Fruit fly (Drosophila melanogaster) whole organism, embryonic: ENCODE measurements around the gene Chchd2.

Source experiments
- Ada2b ChIP-seq: fragments of 200-800 bp; sonication (Bioruptor generic); IDR thresholded peaks from 2 replicates; pipeline ENCODE4 v1.3.6; 2022; ENCODE audit warnings: missing biosample characterization, missing genetic modification characterization
- Asciz ChIP-seq: fragments of 200-800 bp; sonication (Bioruptor generic); optimal IDR thresholded peaks from 2 replicates; lab custom pipeline; 2017; ENCODE audit warnings: missing biosample characterization, mild to moderate bottlenecking, missing genetic modification characterization, missing genetic modification reagents
- Atf-2 ChIP-seq: fragments of 200-800 bp; sonication (Bioruptor generic); optimal IDR thresholded peaks from 2 replicates; lab custom pipeline; 2016; ENCODE audit warnings: missing biosample characterization, missing genetic modification characterization
- Atf3 ChIP-seq: fragments of 200-800 bp; sonication (Bioruptor generic); optimal IDR thresholded peaks from 3 replicates; lab custom pipeline; 2016; ENCODE audit warnings: missing biosample characterization, missing genetic modification characterization
- CG10209 ChIP-seq: fragments of 200-800 bp; sonication (Bioruptor generic); optimal IDR thresholded peaks from 3 replicates; lab custom pipeline; 2017; ENCODE audit warnings: missing biosample characterization, mild to moderate bottlenecking, missing genetic modification characterization, missing genetic modification reagents
- CG11398 ChIP-seq: fragments of 200-800 bp; sonication (Bioruptor generic); optimal IDR thresholded peaks from 2 replicates; lab custom pipeline; 2016; ENCODE audit warnings: missing biosample characterization, missing genetic modification characterization
- CG11723 ChIP-seq: fragments of 200-800 bp; sonication (Bioruptor generic); optimal IDR thresholded peaks from 2 replicates; lab custom pipeline; 2017; ENCODE audit warnings: missing biosample characterization, mild to moderate bottlenecking, missing genetic modification characterization
- CG12659 ChIP-seq: fragments of 200-800 bp; sonication (Bioruptor generic); optimal IDR thresholded peaks from 3 replicates; lab custom pipeline; 2017; ENCODE audit warnings: mild to moderate bottlenecking, missing biosample characterization, missing genetic modification reagents, missing genetic modification characterization
- CG12744 ChIP-seq: fragments of 200-800 bp; sonication (Bioruptor generic); optimal IDR thresholded peaks from 2 replicates; lab custom pipeline; 2016; ENCODE audit warnings: missing biosample characterization, missing genetic modification characterization
- CG12769 ChIP-seq: fragments of 200-800 bp; sonication (Bioruptor generic); optimal IDR thresholded peaks from 2 replicates; lab custom pipeline; 2019; ENCODE audit warnings: missing biosample characterization, mild to moderate bottlenecking, missing genetic modification characterization, moderate library complexity
- CG13296 ChIP-seq: fragments of 200-800 bp; sonication (Bioruptor generic); optimal IDR thresholded peaks from 3 replicates; lab custom pipeline; 2018; ENCODE audit warnings: missing biosample characterization, mild to moderate bottlenecking, missing genetic modification characterization
- CG13775 ChIP-seq: fragments of 200-800 bp; sonication (Bioruptor generic); optimal IDR thresholded peaks from 3 replicates; lab custom pipeline; 2017; ENCODE audit warnings: missing biosample characterization, mild to moderate bottlenecking, missing genetic modification characterization
- CG15514 ChIP-seq: fragments of 200-800 bp; sonication (Bioruptor generic); optimal IDR thresholded peaks from 3 replicates; lab custom pipeline; 2017; ENCODE audit warnings: missing biosample characterization, missing genetic modification characterization, mild to moderate bottlenecking, moderate library complexity, missing genetic modification reagents
- CG1647 ChIP-seq: fragments of 200-800 bp; sonication (Bioruptor generic); optimal IDR thresholded peaks from 3 replicates; lab custom pipeline; 2016; ENCODE audit warnings: missing biosample characterization, missing genetic modification characterization
- CG17328 ChIP-seq: fragments of 200-800 bp; sonication (Bioruptor generic); IDR thresholded peaks from 2 replicates; pipeline ENCODE4 v1.3.6; 2022; ENCODE audit warnings: missing biosample characterization, missing genetic modification characterization
- CG17385 ChIP-seq: fragments of 200-800 bp; sonication (Bioruptor generic); optimal IDR thresholded peaks from 3 replicates; lab custom pipeline; 2018; ENCODE audit warnings: missing biosample characterization, mild to moderate bottlenecking, missing genetic modification characterization
- CG1792 ChIP-seq: fragments of 200-800 bp; sonication (Bioruptor generic); optimal IDR thresholded peaks from 2 replicates; lab custom pipeline; 2016; ENCODE audit warnings: missing biosample characterization, missing genetic modification characterization
- CG18011 ChIP-seq: fragments of 200-800 bp; sonication (Bioruptor generic); optimal IDR thresholded peaks from 2 replicates; lab custom pipeline; 2017; ENCODE audit warnings: missing biosample characterization, missing genetic modification characterization, mild to moderate bottlenecking, moderate library complexity, missing genotype
- CG30431 ChIP-seq: fragments of 200-800 bp; sonication (Bioruptor generic); optimal IDR thresholded peaks from 2 replicates; lab custom pipeline; 2017; ENCODE audit warnings: missing biosample characterization, missing genetic modification characterization
- CG32767 ChIP-seq: fragments of 200-800 bp; sonication (Bioruptor generic); IDR thresholded peaks from 2 replicates; pipeline ENCODE4 v1.3.6; 2022; ENCODE audit warnings: missing biosample characterization, missing genetic modification characterization
- CG4360 ChIP-seq: fragments of 200-800 bp; sonication (Bioruptor generic); IDR thresholded peaks from 2 replicates; pipeline ENCODE4 v1.3.6; 2022; ENCODE audit warnings: missing biosample characterization, missing genetic modification characterization
- CG7963 ChIP-seq: fragments of 200-800 bp; sonication (Bioruptor generic); IDR thresholded peaks from 3 replicates; pipeline ENCODE4 v1.3.6; 2022; ENCODE audit warnings: missing biosample characterization, missing genetic modification characterization; ENCODE audit not compliant: partially characterized antibody
- Dll ChIP-seq: fragments of 200-800 bp; sonication (Bioruptor generic); IDR thresholded peaks from 4 replicates; pipeline ENCODE4 v1.3.6; 2022; ENCODE audit warnings: missing biosample characterization, missing genetic modification characterization; ENCODE audit not compliant: partially characterized antibody
- Doc3 ChIP-seq: fragments of 200-800 bp; sonication (Bioruptor generic); IDR thresholded peaks from 3 replicates; pipeline ENCODE4 v1.3.6; 2022; ENCODE audit warnings: missing biosample characterization, missing genetic modification characterization; ENCODE audit not compliant: partially characterized antibody
- Lim3 ChIP-seq: fragments of 200-800 bp; sonication (Bioruptor generic); IDR thresholded peaks from 2 replicates; pipeline ENCODE4 v1.3.6; 2022; ENCODE audit warnings: missing biosample characterization, missing genetic modification characterization
- MBD-R2 ChIP-seq: fragments of 200-800 bp; sonication (Bioruptor generic); IDR thresholded peaks from 2 replicates; pipeline ENCODE4 v1.3.6; 2022; ENCODE audit warnings: missing biosample characterization, missing genetic modification characterization
- Mes4 ChIP-seq: fragments of 200-800 bp; sonication (Bioruptor generic); optimal IDR thresholded peaks from 2 replicates; lab custom pipeline; 2016; ENCODE audit warnings: missing biosample characterization, missing genetic modification characterization
- Nf-YC ChIP-seq: fragments of 200-800 bp; optimal IDR thresholded peaks from 3 replicates; lab custom pipeline; 2019; ENCODE audit warnings: missing biosample characterization, mild to moderate bottlenecking, missing genetic modification characterization, moderate library complexity
- Pdp1 ChIP-seq, 2 experiments: fragments of 200-800 bp; sonication (Bioruptor generic); optimal IDR thresholded peaks; 3 replicates each; lab custom pipeline; 2016; ENCODE audit warnings: missing biosample characterization in 2 of 2, missing genetic modification characterization in 2 of 2, mild to moderate bottlenecking in 1 of 2, moderate library complexity in 1 of 2
- Poxn ChIP-seq: fragments of 200-800 bp; sonication (Bioruptor generic); IDR thresholded peaks from 2 replicates; pipeline ENCODE4 v1.3.6; 2022; ENCODE audit warnings: missing biosample characterization, missing genetic modification characterization
- Rx ChIP-seq: fragments of 200-800 bp; sonication (Bioruptor generic); IDR thresholded peaks from 2 replicates; pipeline ENCODE4 v1.3.6; 2022; ENCODE audit warnings: missing biosample characterization, missing genetic modification characterization
- Side ChIP-seq: fragments of 200-800 bp; sonication (Bioruptor generic); optimal IDR thresholded peaks from 2 replicates; lab custom pipeline; 2016; ENCODE audit warnings: missing biosample characterization, missing genetic modification characterization
- Ssrp ChIP-seq: fragments of 200-800 bp; sonication (Bioruptor generic); optimal IDR thresholded peaks from 2 replicates; lab custom pipeline; 2018; ENCODE audit warnings: missing biosample characterization, mild to moderate bottlenecking, missing genetic modification characterization, moderate library complexity
- Vsx1 ChIP-seq: fragments of 200-800 bp; sonication (Bioruptor generic); optimal IDR thresholded peaks from 2 replicates; lab custom pipeline; 2017; ENCODE audit warnings: missing biosample characterization, mild to moderate bottlenecking, missing genetic modification characterization, missing genetic modification reagents
- al ChIP-seq: fragments of 200-800 bp; sonication (Bioruptor generic); IDR thresholded peaks from 2 replicates; pipeline ENCODE4 v1.3.6; 2022; ENCODE audit warnings: missing biosample characterization, missing genetic modification characterization
- amos ChIP-seq: fragments of 200-800 bp; sonication (Bioruptor generic); IDR thresholded peaks from 2 replicates; pipeline ENCODE4 v1.3.6; 2022; ENCODE audit warnings: missing biosample characterization, missing genetic modification characterization; ENCODE audit not compliant: partially characterized antibody
- aop ChIP-seq: fragments of 200-800 bp; sonication (Bioruptor generic); IDR thresholded peaks from 2 replicates; pipeline ENCODE4 v1.3.6; 2022; ENCODE audit warnings: missing biosample characterization, missing genetic modification characterization
- croc ChIP-seq: fragments of 200-800 bp; sonication (Bioruptor generic); conservative IDR thresholded peaks from 3 replicates; pipeline ENCODE4 v1.3.6; 2022; ENCODE audit warnings: missing biosample characterization, missing genetic modification characterization
- da ChIP-seq: fragments of 200-800 bp; sonication (Bioruptor generic); optimal IDR thresholded peaks from 2 replicates; lab custom pipeline; 2016; ENCODE audit warnings: missing biosample characterization, missing genetic modification characterization
- h ChIP-seq: fragments of >200 bp; optimal IDR thresholded peaks from 2 replicates; lab custom pipeline; 2017
- ham ChIP-seq: fragments of 200-800 bp; sonication (Bioruptor generic); IDR thresholded peaks from 2 replicates; pipeline ENCODE4 v1.3.6; 2022; ENCODE audit warnings: missing biosample characterization, missing genetic modification characterization
- ind ChIP-seq: fragments of 200-800 bp; sonication (Bioruptor generic); optimal IDR thresholded peaks from 3 replicates; lab custom pipeline; 2016; ENCODE audit warnings: missing biosample characterization, missing genetic modification characterization
- insv ChIP-seq, 2 experiments: fragments of 200-800 bp; sonication (Bioruptor generic); optimal IDR thresholded peaks; 3 replicates each; lab custom pipeline; 2016 to 2018; ENCODE audit warnings: missing biosample characterization in 2 of 2, missing genetic modification characterization in 2 of 2
- nerfin-2 ChIP-seq: fragments of 200-800 bp; sonication (Bioruptor generic); IDR thresholded peaks from 2 replicates; pipeline ENCODE4 v1.3.6; 2022; ENCODE audit warnings: missing biosample characterization, missing genetic modification characterization; ENCODE audit not compliant: partially characterized antibody
- pfk ChIP-seq: fragments of 200-800 bp; sonication (Bioruptor generic); optimal IDR thresholded peaks from 2 replicates; lab custom pipeline; 2018; ENCODE audit warnings: missing biosample characterization, mild to moderate bottlenecking, missing genetic modification characterization, moderate library complexity
- pros ChIP-seq: fragments of 200-800 bp; sonication (Bioruptor generic); optimal IDR thresholded peaks from 3 replicates; lab custom pipeline; 2019; ENCODE audit warnings: missing biosample characterization, mild to moderate bottlenecking, missing genetic modification characterization, moderate library complexity
- run ChIP-seq: fragments of 200-800 bp; sonication (Bioruptor generic); optimal IDR thresholded peaks from 3 replicates; lab custom pipeline; 2018; ENCODE audit warnings: missing biosample characterization, mild to moderate bottlenecking, missing genetic modification characterization
- slou ChIP-seq: fragments of 200-800 bp; sonication (Bioruptor generic); optimal IDR thresholded peaks from 3 replicates; lab custom pipeline; 2016; ENCODE audit warnings: missing biosample characterization, missing genetic modification characterization
- ttk ChIP-seq: fragments of 200-800 bp; sonication (Bioruptor generic); IDR thresholded peaks from 2 replicates; pipeline ENCODE4 v2.1.2; 2022; ENCODE audit warnings: missing biosample characterization, missing genetic modification characterization

Gene Chchd2

dm6 chrX:17181264-17182198 is 32.7 kb downstream of the Chchd2 start (continued):
- TF ChIP-seq Asciz (GFP tag; lab: Kevin White, UChicago), result no peak
- TF ChIP-seq CG30431 (GFP tag; lab: Kevin White, UChicago), result no peak
- TF ChIP-seq amos (GFP tag; lab: Robert Waterston, UW), result no peak
- TF ChIP-seq pros (GFP tag; lab: Kevin White, UChicago), result no peak
- TF ChIP-seq Doc3 (GFP tag; lab: Robert Waterston, UW), result no peak
- TF ChIP-seq CG32767 (GFP tag; lab: Robert Waterston, UW), result no peak
- TF ChIP-seq CG13775 (GFP tag; lab: Kevin White, UChicago), result peak; percentile 1
- no peak for TF ChIP-seq Vsx1 (GFP tag; lab: Kevin White, UChicago)
- TF ChIP-seq Side (GFP tag; lab: Kevin White, UChicago), result no peak
- TF ChIP-seq Poxn (GFP tag; lab: Robert Waterston, UW), result no peak
- no peak for TF ChIP-seq CG7963
- no peak for TF ChIP-seq da (GFP tag; lab: Kevin White, UChicago)
- TF ChIP-seq run (tag; lab: Kevin White, UChicago), result no peak
- TF ChIP-seq CG12659 (GFP tag; lab: Kevin White, UChicago), result peak; percentile 0
- no peak for TF ChIP-seq pfk (GFP tag; lab: Kevin White, UChicago)
- TF ChIP-seq CG1647 (GFP tag; lab: Kevin White, UChicago), result no peak
- no peak for TF ChIP-seq CG12744 (GFP tag; lab: Kevin White, UChicago)
- 0 out of 2 replicates have a peak, but pooled peaks have one; percentile 28 for TF ChIP-seq Ada2b (GFP tag; lab: Robert Waterston, UW)
- TF ChIP-seq Pdp1 (GFP tag; optimal IDR thresholded peaks at IDR 0.05; lab: Kevin White, UChicago), result peak in 1 of 2 experiments; percentile 7
- TF ChIP-seq CG15514 (GFP tag; lab: Kevin White, UChicago), result no peak
- TF ChIP-seq CG11398 (GFP tag; lab: Kevin White, UChicago), result no peak
- TF ChIP-seq Lim3 (GFP tag; lab: Robert Waterston, UW), result no peak
- TF ChIP-seq CG18011, result no peak
- TF ChIP-seq CG17385, result peak; percentile 3
- no peak for TF ChIP-seq MBD-R2 (GFP tag; lab: Robert Waterston, UW)
- peak; percentile 4 for TF ChIP-seq CG12769 (tag; lab: Kevin White, UChicago)
- no peak for TF ChIP-seq CG13296 (GFP tag; lab: Kevin White, UChicago)
- TF ChIP-seq Rx (GFP tag; lab: Robert Waterston, UW), result no peak
- TF ChIP-seq insv (GFP tag; optimal IDR thresholded peaks at IDR 0.05; lab: Kevin White, UChicago), result no peak
- TF ChIP-seq aop (GFP tag; lab: Robert Waterston, UW), result no peak
- TF ChIP-seq CG17328, result peak; percentile 38; the same call in 1 of the 2 replicates
- 0 out of 2 replicates have a peak, but pooled peaks have one; percentile 28 for TF ChIP-seq ttk (GFP tag; lab: Robert Waterston, UW)
- no peak for TF ChIP-seq Atf-2
- no peak for TF ChIP-seq al
- no peak for TF ChIP-seq Mes4 (GFP tag; lab: Kevin White, UChicago)
- TF ChIP-seq ind (GFP tag; lab: Kevin White, UChicago), result peak; percentile 5
- no peak for TF ChIP-seq ham (GFP tag; lab: Robert Waterston, UW)
- no peak for TF ChIP-seq Dll (GFP tag; lab: Robert Waterston, UW)
- TF ChIP-seq nerfin-2 (GFP tag; lab: Robert Waterston, UW), result no peak
- no peak for TF ChIP-seq Atf3 (GFP tag; lab: Kevin White, UChicago)
- peak; percentile 24; the same call in 1 of the 3 replicates for TF ChIP-seq croc (GFP tag; lab: Robert Waterston, UW)
- no peak for TF ChIP-seq CG11723
- TF ChIP-seq CG10209 (GFP tag; lab: Kevin White, UChicago), result peak; percentile 8
- TF ChIP-seq h (lab: Kevin White, UChicago), result no peak
- TF ChIP-seq CG4360 (GFP tag; lab: Robert Waterston, UW), result no peak
- TF ChIP-seq Nf-YC (tag; lab: Kevin White, UChicago), result peak; percentile 9
- no peak for TF ChIP-seq slou (GFP tag; lab: Kevin White, UChicago)
- TF ChIP-seq CG1792 (GFP tag; lab: Kevin White, UChicago), result no peak
- peak; percentile 39 for TF ChIP-seq Ssrp
